Worm (Caenorhabditis elegans) whole organism, L1 larva: ENCODE data around the gene C16C10.9.
A peak's percentile ranks its signal among the peaks of the same experiment; 100 is the strongest.

Experiments used
- C34B4.2 ChIP-seq: sonication (generic microtip); optimal IDR thresholded peaks from 2 replicates; lab custom pipeline; 2017; ENCODE audit warnings: mild to moderate bottlenecking, missing genetic modification characterization, missing compliant biosample characterization
- Y116A8C.19 ChIP-seq: sonication (generic microtip); optimal IDR thresholded peaks from 2 replicates; lab custom pipeline; 2016; ENCODE audit warnings: missing compliant biosample characterization, missing genetic modification characterization, borderline replicate concordance
- aha-1 ChIP-seq: fragments of 150-350 bp; optimal IDR thresholded peaks from 2 replicates; lab custom pipeline; 2014; ENCODE audit warnings: missing biosample characterization, missing genetic modification characterization
- aly-2 ChIP-seq: fragments of 150-350 bp; optimal IDR thresholded peaks from 2 replicates; lab custom pipeline; 2014; ENCODE audit warnings: missing biosample characterization, missing genetic modification characterization
- ceh-63 ChIP-seq: fragments of 200-800 bp; sonication (Bioruptor generic); optimal IDR thresholded peaks from 2 replicates; lab custom pipeline; 2018; ENCODE audit warnings: mild to moderate bottlenecking, missing genetic modification characterization, missing compliant biosample characterization
- ceh-8 ChIP-seq: fragments of 200-800 bp; sonication (Bioruptor generic); optimal IDR thresholded peaks from 2 replicates; lab custom pipeline; 2018; ENCODE audit warnings: mild to moderate bottlenecking, missing genetic modification characterization, moderate library complexity, missing compliant biosample characterization
- dsc-1 ChIP-seq: sonication (generic microtip); optimal IDR thresholded peaks from 2 replicates; lab custom pipeline; 2016; ENCODE audit warnings: mild to moderate bottlenecking, missing genetic modification characterization, missing compliant biosample characterization
- efl-1 ChIP-seq, 4 experiments: fragments of 150-350 bp; optimal IDR thresholded peaks in 3 of 4; peaks in 1 of 4; 1 replicate in 1 of 4; 2 replicates in 3 of 4; lab custom pipeline; 2014; ENCODE audit warnings: missing biosample characterization in 2 of 4, missing genetic modification characterization in 2 of 4, missing genetic modification reagents in 2 of 4
- efl-3 ChIP-seq: fragments of 200-800 bp; sonication (Bioruptor generic); optimal IDR thresholded peaks from 2 replicates; lab custom pipeline; 2018; ENCODE audit warnings: mild to moderate bottlenecking, missing genetic modification characterization, missing compliant biosample characterization
- egl-27 ChIP-seq, 2 experiments: fragments of 150-350 bp in 1 of 2; sonication (generic microtip); optimal IDR thresholded peaks; 3 replicates each; lab custom pipeline; 2017 to 2018; ENCODE audit warnings: missing biosample characterization in 2 of 2, missing genetic modification characterization in 2 of 2, missing genetic modification reagents in 2 of 2
- elt-2 ChIP-seq: sonication (generic microtip); optimal IDR thresholded peaks from 2 replicates; lab custom pipeline; 2016; ENCODE audit warnings: missing genetic modification characterization, mild to moderate bottlenecking, inconsistent platforms, missing compliant biosample characterization, missing genetic modification reagents
- elt-3 ChIP-seq, 6 experiments: fragments of 150-350 bp in 1 of 6; sonication (generic microtip); optimal IDR thresholded peaks; 2 replicates each; lab custom pipeline; 2017 to 2018; ENCODE audit warnings: missing biosample characterization in 6 of 6, missing genetic modification characterization in 6 of 6, inconsistent platforms in 1 of 6
- fkh-10 ChIP-seq: sonication (generic microtip); optimal IDR thresholded peaks from 2 replicates; lab custom pipeline; 2017; ENCODE audit warnings: missing biosample characterization, missing genetic modification reagents, missing genetic modification characterization
- fkh-4 ChIP-seq: sonication (generic microtip); optimal IDR thresholded peaks from 2 replicates; lab custom pipeline; 2016; ENCODE audit warnings: missing compliant biosample characterization, missing genetic modification characterization, borderline replicate concordance
- hlh-17 ChIP-seq: fragments of 200-800 bp; sonication (Bioruptor generic); optimal IDR thresholded peaks from 2 replicates; lab custom pipeline; 2018; ENCODE audit warnings: missing genetic modification characterization, mild to moderate bottlenecking, missing compliant biosample characterization, moderate library complexity, borderline replicate concordance
- hpl-2 ChIP-seq: fragments of 150-350 bp; optimal IDR thresholded peaks from 2 replicates; lab custom pipeline; 2014; ENCODE audit warnings: missing biosample characterization, missing genetic modification reagents, missing genetic modification characterization
- irx-1 ChIP-seq: sonication (generic microtip); optimal IDR thresholded peaks from 2 replicates; lab custom pipeline; 2016; ENCODE audit warnings: missing genetic modification characterization, missing compliant biosample characterization
- isw-1 ChIP-seq: fragments of 200-800 bp; sonication (Bioruptor generic); IDR thresholded peaks from 2 replicates; pipeline ENCODE4 v1.3.6; 2022; ENCODE audit warnings: missing genetic modification characterization, missing compliant biosample characterization
- jun-1 ChIP-seq: fragments of 150-350 bp; optimal IDR thresholded peaks from 2 replicates; lab custom pipeline; 2014; ENCODE audit warnings: missing biosample characterization, missing genetic modification reagents, missing genetic modification characterization
- lin-13 ChIP-seq: fragments of 150-350 bp; optimal IDR thresholded peaks from 2 replicates; lab custom pipeline; 2014; ENCODE audit warnings: missing biosample characterization, missing genetic modification reagents, missing genetic modification characterization
- lin-14 ChIP-seq: fragments of 200-800 bp; sonication (Bioruptor generic); optimal IDR thresholded peaks from 2 replicates; lab custom pipeline; 2018; ENCODE audit warnings: mild to moderate bottlenecking, missing genetic modification characterization, moderate library complexity, missing compliant biosample characterization
- lin-35 ChIP-seq, 2 experiments: fragments of 150-350 bp; optimal IDR thresholded peaks; 2 replicates each; lab custom pipeline; 2014; ENCODE audit warnings: missing biosample characterization in 2 of 2, missing genetic modification characterization in 2 of 2, missing genetic modification reagents in 2 of 2
- lin-39 ChIP-seq: fragments of 150-350 bp; optimal IDR thresholded peaks from 2 replicates; lab custom pipeline; 2014; ENCODE audit warnings: missing biosample characterization, missing genetic modification reagents, missing genetic modification characterization
- lir-3 ChIP-seq: sonication (generic microtip); optimal IDR thresholded peaks from 2 replicates; lab custom pipeline; 2016; ENCODE audit warnings: mild to moderate bottlenecking, missing genetic modification characterization, moderate library complexity, missing compliant biosample characterization; ENCODE audit not compliant: poor library complexity
- mdl-1 ChIP-seq, 2 experiments: fragments of 150-350 bp; optimal IDR thresholded peaks; 2 replicates each; lab custom pipeline; 2014 to 2017; ENCODE audit warnings: missing biosample characterization in 2 of 2, missing genetic modification characterization in 2 of 2, inconsistent platforms in 1 of 2
- mep-1 ChIP-seq: fragments of 150-350 bp; optimal IDR thresholded peaks from 2 replicates; lab custom pipeline; 2014; ENCODE audit warnings: missing biosample characterization, missing genetic modification characterization
- nhr-11 ChIP-seq: fragments of 150-350 bp; optimal IDR thresholded peaks from 2 replicates; lab custom pipeline; 2014; ENCODE audit warnings: missing biosample characterization, missing genetic modification characterization
- nhr-12 ChIP-seq: sonication (generic microtip); optimal IDR thresholded peaks from 2 replicates; lab custom pipeline; 2017; ENCODE audit warnings: missing biosample characterization, missing genetic modification characterization
- nhr-19 ChIP-seq: fragments of 200-800 bp; sonication (Bioruptor generic); conservative IDR thresholded peaks from 2 replicates; pipeline ENCODE4 v1.3.6; 2022; ENCODE audit warnings: missing genetic modification characterization, missing compliant biosample characterization
- nhr-237 ChIP-seq: fragments of 150-350 bp; optimal IDR thresholded peaks from 2 replicates; lab custom pipeline; 2014; ENCODE audit warnings: missing biosample characterization, missing genetic modification characterization
- nhr-47 ChIP-seq: sonication (generic microtip); optimal IDR thresholded peaks from 2 replicates; lab custom pipeline; 2016; ENCODE audit warnings: mild to moderate bottlenecking, missing genetic modification characterization, moderate library complexity, missing compliant biosample characterization
- nhr-71 ChIP-seq: sonication (generic microtip); optimal IDR thresholded peaks from 2 replicates; lab custom pipeline; 2016; ENCODE audit warnings: mild to moderate bottlenecking, missing genetic modification characterization, moderate library complexity, missing compliant biosample characterization
- nhr-90 ChIP-seq: sonication (generic microtip); optimal IDR thresholded peaks from 2 replicates; lab custom pipeline; 2016; ENCODE audit warnings: mild to moderate bottlenecking, missing genetic modification characterization, missing compliant biosample characterization; ENCODE audit not compliant: poor library complexity
- snpc-4 ChIP-seq: fragments of 150-350 bp; optimal IDR thresholded peaks from 2 replicates; lab custom pipeline; 2014; ENCODE audit warnings: missing biosample characterization, missing genetic modification characterization
- swsn-7 ChIP-seq: sonication (generic microtip); optimal IDR thresholded peaks from 2 replicates; lab custom pipeline; 2016; ENCODE audit warnings: missing genetic modification characterization, missing compliant biosample characterization
- unc-30 ChIP-seq: sonication (generic microtip); optimal IDR thresholded peaks from 2 replicates; lab custom pipeline; 2017; ENCODE audit warnings: missing biosample characterization, missing genetic modification characterization
- unc-86 ChIP-seq: sonication (generic microtip); optimal IDR thresholded peaks from 2 replicates; lab custom pipeline; 2016; ENCODE audit warnings: missing genetic modification characterization, missing compliant biosample characterization
- unc-98 ChIP-seq: fragments of 200-800 bp; sonication (Bioruptor generic); IDR thresholded peaks from 2 replicates; pipeline ENCODE4 v1.3.6; 2022; ENCODE audit warnings: missing genetic modification characterization, missing compliant biosample characterization
- vab-15 ChIP-seq: sonication (generic microtip); optimal IDR thresholded peaks from 2 replicates; lab custom pipeline; 2017; ENCODE audit warnings: missing genotype, mild to moderate bottlenecking, missing genetic modification characterization, missing compliant biosample characterization
- zag-1 ChIP-seq: fragments of 150-350 bp; optimal IDR thresholded peaks from 2 replicates; lab custom pipeline; 2014; ENCODE audit warnings: missing biosample characterization, missing genetic modification characterization
- ztf-11 ChIP-seq, 2 experiments: sonication (generic microtip); optimal IDR thresholded peaks; 2 replicates each; lab custom pipeline; 2016 to 2017; ENCODE audit warnings: missing genetic modification characterization in 2 of 2, missing biosample characterization in 1 of 2, missing compliant biosample characterization in 1 of 2

C16C10.9 gene

ce11 chrIII:4195306-4196008 is 38.3 kb upstream of the C16C10.9 start (continued):
- peak; percentile 59 for TF ChIP-seq nhr-47 (tag; lab: Kevin White, UChicago)
- TF ChIP-seq jun-1 (tag; lab: Kevin White, UChicago): no peak
- peak; percentile 60 for TF ChIP-seq nhr-19 (GFP tag; lab: Robert Waterston, UW)
- TF ChIP-seq snpc-4 (tag; lab: Kevin White, UChicago): no peak
- peak; percentile 83 for TF ChIP-seq nhr-71 (tag; lab: Kevin White, UChicago)
- TF ChIP-seq swsn-7 (tag; lab: Kevin White, UChicago): peak; percentile 21
- TF ChIP-seq ceh-8 (GFP tag; lab: Kevin White, UChicago): peak; percentile 44
- TF ChIP-seq elt-3 (tag; optimal IDR thresholded peaks at IDR 0.05; lab: Kevin White, UChicago): no peak
- no peak for TF ChIP-seq nhr-12 (tag; lab: Kevin White, UChicago)
- TF ChIP-seq vab-15 (tag; lab: Kevin White, UChicago): no peak
- peak; percentile 39 for TF ChIP-seq hpl-2 (GFP tag; lab: Kevin White, UChicago)
- no peak for TF ChIP-seq Y116A8C.19 (tag; lab: Kevin White, UChicago)
- TF ChIP-seq isw-1 (GFP tag; lab: Robert Waterston, UW): no peak
- TF ChIP-seq efl-3 (GFP tag; lab: Kevin White, UChicago): no peak
- TF ChIP-seq aha-1 (tag; lab: Kevin White, UChicago): no peak
- peak; percentile 32 for TF ChIP-seq fkh-4 (tag; lab: Kevin White, UChicago)
- no peak for TF ChIP-seq lin-39
- peak in 1 of 2 experiments; percentile 34 for TF ChIP-seq lin-35 (GFP tag; optimal IDR thresholded peaks at IDR 0.05; lab: Kevin White, UChicago)
- peak; percentile 44 to 50 for TF ChIP-seq efl-1 (optimal IDR thresholded peaks at IDR 0.05; lab: Kevin White, UChicago)
- peak in 1 of 2 experiments; percentile 8 for TF ChIP-seq efl-1 (GFP tag; optimal IDR thresholded peaks at IDR 0.05 in 1 of 2; lab: Kevin White, UChicago)
- TF ChIP-seq ztf-11 (tag; optimal IDR thresholded peaks at IDR 0.05; lab: Kevin White, UChicago): no peak
- no peak for TF ChIP-seq unc-98 (GFP tag; lab: Robert Waterston, UW)
- peak; percentile 64 for TF ChIP-seq dsc-1 (tag; lab: Kevin White, UChicago)
- TF ChIP-seq lin-13 (GFP tag; lab: Kevin White, UChicago): peak; percentile 25
- no peak for TF ChIP-seq nhr-11
- TF ChIP-seq unc-86: no peak
- peak; percentile 11 for TF ChIP-seq lir-3 (tag; lab: Kevin White, UChicago)
- TF ChIP-seq unc-30 (tag; lab: Kevin White, UChicago): no peak
- TF ChIP-seq elt-2: peak; percentile 60
- peak; percentile 22 for TF ChIP-seq lin-14 (GFP tag; lab: Kevin White, UChicago)
- TF ChIP-seq zag-1 (tag; lab: Kevin White, UChicago): no peak
- peak; percentile 94 for TF ChIP-seq aly-2 (tag; lab: Kevin White, UChicago)
- no peak for TF ChIP-seq ceh-63 (GFP tag; lab: Kevin White, UChicago)
- peak; percentile 63 for TF ChIP-seq nhr-90 (tag; lab: Kevin White, UChicago)
- TF ChIP-seq mdl-1 (tag; optimal IDR thresholded peaks at IDR 0.05; lab: Kevin White, UChicago): no peak
- no peak for TF ChIP-seq fkh-10 (GFP tag; lab: Kevin White, UChicago)
- no peak for TF ChIP-seq egl-27 (tag; optimal IDR thresholded peaks at IDR 0.05; lab: Kevin White, UChicago)
- TF ChIP-seq irx-1 (tag; lab: Kevin White, UChicago): peak; percentile 35
- TF ChIP-seq nhr-237: no peak
- no peak for TF ChIP-seq mep-1
- TF ChIP-seq hlh-17: peak; percentile 5
- no peak for TF ChIP-seq C34B4.2
